Worm (Caenorhabditis elegans): ENCODE data around the gene R107.9.
A peak's percentile ranks its signal among the peaks of the same experiment; 100 is the strongest.
"Not testable (repeated sequence)": the region's sequence is repeated elsewhere in the genome, so short reads cannot be mapped to it uniquely, and the experiment has no call there.

Gene R107.9

DNA sequence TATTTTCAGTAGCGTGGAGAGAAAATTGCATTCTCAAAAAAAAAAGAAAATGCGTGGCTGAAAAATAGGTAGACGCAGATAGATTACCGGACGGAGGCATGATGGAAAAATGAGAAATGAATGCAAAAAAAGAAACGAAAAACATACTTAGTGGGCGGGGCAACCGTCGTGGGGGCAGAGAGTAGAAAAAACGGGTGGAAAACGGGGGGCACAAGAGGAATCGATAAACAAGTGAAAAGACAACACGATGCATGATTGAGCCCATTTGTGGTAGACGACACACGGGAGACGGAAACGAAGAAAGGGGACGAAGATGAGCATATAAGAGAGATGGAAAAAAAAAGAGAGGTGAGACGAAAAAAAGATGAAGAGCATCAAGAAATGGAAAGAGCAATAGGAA lies 49.2 kb upstream of the R107.9 start (continued):
- TF ChIP-seq cey-2 (tag; optimal IDR thresholded peaks at IDR 0.05; ENCODE audit: borderline replicate concordance, insufficient read depth) (no peak), daf-19 (GFP tag; conservative IDR thresholded peaks at IDR 0.05) (no peak), mdl-1 (tag; optimal IDR thresholded peaks at IDR 0.05) (no peak), nhr-25 (tag; optimal IDR thresholded peaks at IDR 0.05; ENCODE audit: borderline replicate concordance, insufficient read depth) (no peak), ctbp-1 (GFP tag; IDR thresholded peaks at IDR 0.05) (no peak), madf-9 (GFP tag; conservative IDR thresholded peaks at IDR 0.05) (no peak), F37D6.2 (tag; optimal IDR thresholded peaks at IDR 0.05) (no peak), dve-1 (tag; optimal IDR thresholded peaks at IDR 0.05; ENCODE audit: insufficient read depth) (peak; percentile 2), nhr-11 (tag; optimal IDR thresholded peaks at IDR 0.05) (no peak), aly-2 (tag; optimal IDR thresholded peaks at IDR 0.05) (no peak)

ce11 chrIII:8989752-8990151 lies 48.0 kb upstream of the R107.9 start, which contains the start of gene R08D7.7:
Gene R08D7.7, plus strand, starts transcription at chrIII:8990052.
- TF ChIP-seq gei-8 (GFP tag; optimal IDR thresholded peaks at IDR 0.05); cey-2 (tag; optimal IDR thresholded peaks at IDR 0.05; ENCODE audit: borderline replicate concordance, insufficient read depth); dmd-6 (GFP tag; IDR thresholded peaks at IDR 0.05): not testable (repeated sequence)

DNA sequence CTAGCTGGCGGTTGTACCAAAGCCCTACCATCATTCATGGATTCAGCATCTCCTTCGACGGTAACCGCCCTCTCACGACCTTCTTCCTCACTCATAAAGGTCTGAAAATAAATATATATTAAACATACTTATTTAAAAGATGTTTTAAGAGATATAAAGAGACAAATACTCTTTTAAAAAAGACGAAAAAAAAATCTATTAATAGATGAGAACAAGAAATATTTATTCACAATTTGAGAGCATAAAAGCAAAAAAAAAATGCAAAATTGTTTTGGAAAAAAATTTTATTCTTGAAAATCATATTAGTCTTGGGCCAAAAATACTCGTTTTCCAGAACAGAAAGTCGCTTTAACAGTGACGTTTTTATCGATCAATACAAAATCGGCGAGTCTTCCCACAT lies 41.1 kb upstream of the R107.9 start, which contains the start of gene skat-1:
skat-1 (minus strand) TSS at position 101 of the 400 bp plus-strand sequence.
- TF ChIP-seq lsy-2 (tag; optimal IDR thresholded peaks at IDR 0.05) (no peak), lin-38 (GFP tag; IDR thresholded peaks at IDR 0.05) (peak; percentile 21; the same call in 1 of the 2 replicates), nhr-102 (tag; optimal IDR thresholded peaks at IDR 0.05) (peak; percentile 7)

DNA sequence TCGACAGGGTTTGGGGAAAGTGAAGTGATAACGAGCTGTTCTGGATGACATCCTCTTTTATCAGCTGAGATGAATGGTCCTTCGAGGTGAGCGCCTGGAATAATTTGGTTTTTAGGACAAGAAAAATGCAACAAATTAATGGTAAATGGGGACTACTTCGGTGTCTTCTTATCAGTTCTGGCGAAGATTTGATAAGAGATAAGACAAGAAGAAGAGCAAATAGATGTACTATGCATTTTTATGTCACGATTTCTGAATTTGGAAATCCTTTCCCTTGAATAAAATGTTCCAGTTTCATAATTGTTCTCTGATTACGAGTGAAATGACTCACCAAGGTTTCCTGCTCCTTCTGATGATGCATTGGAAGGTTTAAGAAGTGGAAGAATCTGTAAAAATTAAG lies 39.9 kb upstream of the R107.9 start:
- TF ChIP-seq ceh-82 (tag; optimal IDR thresholded peaks at IDR 0.05) (no peak), madf-5 (GFP tag; IDR thresholded peaks at IDR 0.05) (0 out of 4 replicates have a peak, but pooled peaks of 1 of the 2 experiments have one; percentile 0), pqm-1 (tag; optimal IDR thresholded peaks at IDR 0.05) (peak; percentile 80)

DNA sequence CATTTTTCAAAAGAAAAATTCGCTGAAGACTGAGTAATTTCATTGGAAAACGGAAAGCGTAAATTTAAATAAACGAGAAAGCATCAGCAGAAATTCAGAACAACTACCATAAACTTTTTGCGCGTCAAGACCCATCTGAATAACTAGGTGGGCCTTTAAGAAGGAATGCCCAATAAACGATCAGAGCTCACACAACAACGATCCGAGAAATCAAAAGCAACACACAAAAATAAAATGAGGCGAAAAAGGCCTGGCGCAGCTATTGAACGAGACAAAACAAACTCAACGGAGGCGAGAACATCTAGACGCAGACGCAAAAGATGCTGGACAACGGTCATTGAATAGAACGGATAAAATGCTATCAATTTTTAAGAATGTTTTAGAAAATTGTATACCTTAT lies 38.9 kb upstream of the R107.9 start:
- peak; percentile 5 for TF ChIP-seq dve-1 (tag; optimal IDR thresholded peaks at IDR 0.05; ENCODE audit: insufficient read depth)
- no peak for TF ChIP-seq cey-2 (tag; optimal IDR thresholded peaks at IDR 0.05; ENCODE audit: borderline replicate concordance, insufficient read depth)
- no peak for TF ChIP-seq D1046.2 (GFP tag; IDR thresholded peaks at IDR 0.05)
- TF ChIP-seq unc-62 (GFP tag; optimal IDR thresholded peaks at IDR 0.05 in 1 of 2), result peak in 1 of 2 experiments; percentile 91
- TF ChIP-seq unc-62 (tag; optimal IDR thresholded peaks at IDR 0.05), result no peak
- peak; percentile 57 for TF ChIP-seq aha-1 (tag)
- TF ChIP-seq dmd-9 (GFP tag; IDR thresholded peaks at IDR 0.05), result no peak
- TF ChIP-seq daf-8 (GFP tag; IDR thresholded peaks at IDR 0.05), result no peak
- no peak for TF ChIP-seq lsy-2 (tag; optimal IDR thresholded peaks at IDR 0.05)

DNA sequence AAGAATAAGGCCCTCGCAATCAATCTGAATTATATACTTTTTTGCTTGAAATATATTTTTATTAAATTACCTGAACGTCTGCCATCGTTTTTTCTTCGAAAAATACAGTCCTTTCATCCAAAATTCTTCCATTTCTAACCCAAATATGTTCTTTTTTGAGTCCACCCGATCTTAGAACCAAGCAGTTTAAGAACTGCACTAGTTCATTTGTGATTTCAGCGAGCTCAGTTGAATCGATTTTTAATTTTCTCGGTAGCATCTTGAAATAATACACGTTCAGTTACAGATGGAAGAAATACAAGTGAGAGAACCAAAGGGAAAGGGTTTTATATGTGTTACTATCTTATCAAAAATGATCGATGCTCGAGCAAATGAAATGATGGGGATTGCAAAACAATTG lies 38.2 kb upstream of the R107.9 start, which contains the start of gene F59B2.3:
F59B2.3 (minus strand) TSS at position 259 of the 400 bp plus-strand sequence.
- TF ChIP-seq nhr-6 (tag; optimal IDR thresholded peaks at IDR 0.05) (no peak), aha-1 (tag) (peak; percentile 68), mep-1 (tag; optimal IDR thresholded peaks at IDR 0.05) (no peak), ZK546.5 (tag; optimal IDR thresholded peaks at IDR 0.05) (no peak), arid-1 (GFP tag; conservative IDR thresholded peaks at IDR 0.05) (0 out of 2 replicates have a peak, but pooled peaks have one; percentile 25), lin-38 (GFP tag; IDR thresholded peaks at IDR 0.05) (0 out of 2 replicates have a peak, but pooled peaks have one; percentile 6), madf-9 (GFP tag; conservative IDR thresholded peaks at IDR 0.05) (no peak), Y5F2A.4 (GFP tag; optimal IDR thresholded peaks at IDR 0.05) (peak; percentile 4), pqm-1 (tag; optimal IDR thresholded peaks at IDR 0.05) (peak; percentile 35)

Measured in whole organism, L4 larva.